Fruit fly (Drosophila melanogaster): Measurements from ENCODE around the gene Rsod.

Gene Rsod

DNA sequence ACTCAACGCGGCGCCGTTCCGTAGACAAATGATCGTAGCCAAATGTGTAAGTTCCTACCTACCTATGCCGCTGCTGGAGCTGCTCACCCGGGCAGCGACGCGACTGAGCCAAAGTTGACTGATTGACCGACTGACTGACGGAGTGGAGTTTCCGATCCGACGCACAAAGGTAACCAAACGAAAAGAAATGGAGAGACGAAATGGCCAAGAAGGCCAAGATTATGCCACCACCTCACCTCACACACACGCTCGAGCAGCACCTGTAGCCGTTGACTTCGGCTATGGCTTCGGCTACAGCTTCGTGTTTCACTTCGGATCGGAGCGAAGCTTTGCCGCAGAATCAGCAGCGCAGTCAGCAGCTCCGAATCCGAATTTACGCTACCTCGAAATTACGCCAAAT is 20.0 kb upstream of the Rsod start, which contains the start of gene CG9747 (continued):
- TF ChIP-seq pros (GFP tag; optimal IDR thresholded peaks at IDR 0.05) (peak; percentile 92), fu2 (GFP tag; optimal IDR thresholded peaks at IDR 0.05) (no peak), CG13296 (GFP tag; optimal IDR thresholded peaks at IDR 0.05) (peak; percentile 11), slbo (GFP tag; IDR thresholded peaks at IDR 0.05) (0 out of 2 replicates have a peak, but pooled peaks have one; percentile 3), abd-A (tag; optimal IDR thresholded peaks at IDR 0.05) (peak; percentile 58), CG12769 (tag; optimal IDR thresholded peaks at IDR 0.05) (peak; percentile 82), lab (GFP tag; optimal IDR thresholded peaks at IDR 0.05) (peak; percentile 15), zen2 (GFP tag; IDR thresholded peaks at IDR 0.05; ENCODE audit: partially characterized antibody) (0 out of 3 replicates have a peak, but pooled peaks have one; percentile 25), CG6175 (GFP tag; IDR thresholded peaks at IDR 0.05) (peak; percentile 94), CG13287 (GFP tag; IDR thresholded peaks at IDR 0.05; ENCODE audit: partially characterized antibody) (peak; percentile 14; the same call in 1 of the 2 replicates), Hr78 (GFP tag; optimal IDR thresholded peaks at IDR 0.05) (peak in 1 of 2 experiments; percentile 41), CG6765 (GFP tag; optimal IDR thresholded peaks at IDR 0.05) (peak; percentile 10), Bdp1 (GFP tag; optimal IDR thresholded peaks at IDR 0.05) (no peak), ftz-f1 (GFP tag; optimal IDR thresholded peaks at IDR 0.05) (peak; percentile 43), gro (GFP tag; optimal IDR thresholded peaks at IDR 0.05) (no peak), bbx (GFP tag; IDR thresholded peaks at IDR 0.05; ENCODE audit: partially characterized antibody) (peak; percentile 28; the same call in 1 of the 2 replicates), oc (tag; optimal IDR thresholded peaks at IDR 0.05) (peak; percentile 28), Pdp1 (GFP tag; optimal IDR thresholded peaks at IDR 0.05) (peak in 1 of 2 experiments; percentile 48)

DNA sequence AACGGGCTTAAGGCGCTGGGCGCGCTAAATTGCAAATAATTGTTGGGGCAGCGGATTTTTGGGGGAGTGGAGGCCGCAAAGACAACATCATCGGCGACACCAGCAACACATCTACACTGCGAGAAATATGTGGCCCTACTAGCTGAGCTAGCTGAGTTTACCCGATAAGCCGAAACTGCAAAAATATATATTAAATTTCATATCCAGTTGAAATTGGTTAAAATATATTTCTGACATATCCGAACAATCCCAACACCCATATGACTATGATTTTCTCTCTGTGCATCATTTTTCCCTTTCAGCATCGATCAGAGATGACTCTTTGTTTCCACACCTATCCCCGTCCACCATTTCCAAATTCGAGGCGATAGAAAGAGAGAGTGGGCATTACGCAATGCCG is 18.8 kb upstream of the Rsod start:
- no peak for TF ChIP-seq NC2β (GFP tag; optimal IDR thresholded peaks at IDR 0.05)
- no peak for TF ChIP-seq CG10565 (GFP tag; optimal IDR thresholded peaks at IDR 0.05)
- peak; percentile 26 for TF ChIP-seq emc (GFP tag; optimal IDR thresholded peaks at IDR 0.05)
- TF ChIP-seq Scr (GFP tag; IDR thresholded peaks at IDR 0.05; ENCODE audit: partially characterized antibody) = no peak
- peak; percentile 62 for TF ChIP-seq Hsf (GFP tag; optimal IDR thresholded peaks at IDR 0.05)
- no peak for TF ChIP-seq zf30C (GFP tag; optimal IDR thresholded peaks at IDR 0.05)
- TF ChIP-seq Sry-β (GFP tag; optimal IDR thresholded peaks at IDR 0.05) = no peak
- no peak for TF ChIP-seq tll (GFP tag; optimal IDR thresholded peaks at IDR 0.05)
- TF ChIP-seq cato (GFP tag; optimal IDR thresholded peaks at IDR 0.05; ENCODE audit: borderline replicate concordance) = peak; percentile 17
- no peak for TF ChIP-seq Sin3A (optimal IDR thresholded peaks at IDR 0.05)
- peak; percentile 13 for TF ChIP-seq CG1647 (GFP tag; optimal IDR thresholded peaks at IDR 0.05)
- TF ChIP-seq fd3F (GFP tag; optimal IDR thresholded peaks at IDR 0.05) = peak; percentile 53
- peak; percentile 78 for TF ChIP-seq CG7372 (GFP tag; IDR thresholded peaks at IDR 0.05)
- TF ChIP-seq CG34224 (GFP tag; IDR thresholded peaks at IDR 0.05; ENCODE audit: partially characterized antibody) = no peak
- peak; percentile 60 to 71 for TF ChIP-seq dpn (GFP tag; optimal IDR thresholded peaks at IDR 0.05)
- TF ChIP-seq Lim3 (GFP tag; IDR thresholded peaks at IDR 0.05) = no peak
- TF ChIP-seq jumu (GFP tag; optimal IDR thresholded peaks at IDR 0.05) = peak; percentile 20
- TF ChIP-seq CG8388 (GFP tag; optimal IDR thresholded peaks at IDR 0.05) = peak; percentile 67
- TF ChIP-seq CG8290 (GFP tag; optimal IDR thresholded peaks at IDR 0.05) = no peak
- TF ChIP-seq CG8290 (tag; optimal IDR thresholded peaks at IDR 0.05) = peak in 1 of 2 experiments; percentile 82
- peak; percentile 48 for TF ChIP-seq salm (tag; optimal IDR thresholded peaks at IDR 0.05)
- no peak for TF ChIP-seq CG12744 (GFP tag; optimal IDR thresholded peaks at IDR 0.05)
- TF ChIP-seq sna (GFP tag; IDR thresholded peaks at IDR 0.05; ENCODE audit: partially characterized antibody) = no peak
- no peak for TF ChIP-seq abd-A (tag; optimal IDR thresholded peaks at IDR 0.05)
- TF ChIP-seq fd102C (GFP tag; optimal IDR thresholded peaks at IDR 0.05) = no peak
- peak; percentile 66 for TF ChIP-seq Vsx1 (GFP tag; optimal IDR thresholded peaks at IDR 0.05)
- no peak for TF ChIP-seq ftz-f1 (GFP tag; optimal IDR thresholded peaks at IDR 0.05)
- TF ChIP-seq CG11398 (GFP tag; optimal IDR thresholded peaks at IDR 0.05) = no peak
- peak; percentile 87 for TF ChIP-seq E2f1 (GFP tag; IDR thresholded peaks at IDR 0.05)
- TF ChIP-seq CG31365 (tag; optimal IDR thresholded peaks at IDR 0.05) = peak; percentile 34
- TF ChIP-seq so (GFP tag; IDR thresholded peaks at IDR 0.05) = peak; percentile 76; the same call in 2 of the 3 replicates
- peak; percentile 42; the same call in 1 of the 2 replicates for TF ChIP-seq gt (GFP tag; IDR thresholded peaks at IDR 0.05)
- no peak for TF ChIP-seq fru (optimal IDR thresholded peaks at IDR 0.05)
- TF ChIP-seq pho (GFP tag; optimal IDR thresholded peaks at IDR 0.05) = no peak

Measured in whole organism, embryonic.